Fruit fly (Drosophila melanogaster): ENCODE results near the gene RpL9.

The RpL9 gene

DNA sequence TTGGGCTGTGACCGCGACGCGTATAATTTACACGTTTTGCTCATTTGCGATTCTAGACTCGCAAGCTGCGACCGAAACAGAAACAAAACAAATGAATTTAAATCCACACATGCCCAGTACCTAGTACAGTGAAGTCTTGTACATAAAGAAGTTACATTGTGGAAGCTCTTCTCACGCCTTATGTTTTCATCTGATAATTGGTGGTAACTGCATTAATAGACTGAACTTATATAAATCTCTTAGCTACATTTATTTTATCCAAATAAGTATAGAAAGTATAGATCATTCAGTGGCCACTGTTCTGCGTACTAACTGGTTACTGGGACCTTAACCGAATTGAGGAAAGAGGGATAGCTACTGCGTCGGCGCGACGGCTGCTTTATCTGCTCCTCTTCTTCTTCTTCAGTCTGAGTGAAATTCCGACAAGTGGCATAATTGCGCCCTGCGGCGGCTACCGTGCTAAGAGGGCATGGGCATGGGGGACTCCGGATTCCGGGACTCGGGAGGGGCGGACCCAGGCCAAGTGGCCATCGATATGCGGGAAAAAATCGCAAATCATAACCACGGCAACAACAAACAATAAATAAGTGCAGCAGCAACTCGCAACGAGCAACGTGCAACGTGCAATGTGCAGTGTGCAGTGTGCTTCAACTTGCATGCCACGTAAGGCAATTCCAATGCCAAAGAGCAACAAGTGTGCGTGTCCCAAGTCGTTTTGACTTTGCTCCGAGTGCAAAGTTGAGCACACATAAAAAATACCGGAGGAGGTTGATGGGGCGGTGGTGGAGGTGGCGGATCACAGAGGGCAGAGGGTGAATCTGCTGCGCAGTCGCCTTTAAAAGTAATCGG lies 47.9 kb upstream of the RpL9 start:
- TF ChIP-seq sd (tag; optimal IDR thresholded peaks at IDR 0.05) (peak; percentile 1), klu (GFP tag; IDR thresholded peaks at IDR 0.05) (0 out of 2 replicates have a peak, but pooled peaks have one; percentile 17), maf-S (GFP tag; optimal IDR thresholded peaks at IDR 0.05) (no peak), h (optimal IDR thresholded peaks at IDR 0.05) (no peak), Med (GFP tag) (peak; percentile 56), CG7357 (GFP tag; IDR thresholded peaks at IDR 0.05) (0 out of 3 replicates have a peak, but pooled peaks have one; percentile 18), CG8478 (optimal IDR thresholded peaks at IDR 0.05) (no peak), CG11456 (GFP tag; IDR thresholded peaks at IDR 0.05) (0 out of 3 replicates have a peak, but pooled peaks have one; percentile 37), grau (tag; optimal IDR thresholded peaks at IDR 0.05) (peak; percentile 41), Ets65A (GFP tag) (peak; percentile 13), gsb-n (tag; optimal IDR thresholded peaks at IDR 0.05) (no peak), CG9932 (GFP tag; IDR thresholded peaks at IDR 0.05) (peak; percentile 44; the same call in 1 of the 2 replicates), nerfin-2 (GFP tag; IDR thresholded peaks at IDR 0.05; ENCODE audit: partially characterized antibody) (0 out of 2 replicates have a peak, but pooled peaks have one; percentile 10), NC2α (GFP tag; optimal IDR thresholded peaks at IDR 0.05) (no peak), ttk (GFP tag; IDR thresholded peaks at IDR 0.05) (no peak)

DNA sequence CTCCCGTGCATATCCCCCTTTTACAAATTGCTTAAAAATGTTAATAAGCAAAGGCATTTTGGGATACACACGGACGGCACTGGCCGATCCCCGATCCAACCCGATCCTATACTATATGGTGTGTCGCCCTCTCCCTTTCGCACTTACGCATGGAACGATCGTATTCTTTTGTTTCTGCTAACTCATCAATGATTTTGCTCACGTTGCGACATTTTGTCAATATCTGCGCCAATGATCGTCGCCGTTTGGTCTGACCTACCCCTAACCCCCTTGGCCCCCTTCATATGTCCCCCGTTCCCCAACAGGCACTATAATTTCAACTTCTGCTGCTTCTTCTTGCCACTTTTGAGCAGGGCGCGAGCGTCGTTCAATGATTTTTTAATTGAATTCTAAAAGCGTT lies 45.7 kb upstream of the RpL9 start:
- TF ChIP-seq CG14860 (GFP tag; IDR thresholded peaks at IDR 0.05; ENCODE audit: partially characterized antibody) (no peak), CG17385 (GFP tag; optimal IDR thresholded peaks at IDR 0.05) (peak; percentile 15), vvl (GFP tag; IDR thresholded peaks at IDR 0.05) (peak; percentile 59), Pdp1 (GFP tag; optimal IDR thresholded peaks at IDR 0.05) (no peak), CG8281 (tag; optimal IDR thresholded peaks at IDR 0.05) (peak; percentile 52), kni (GFP tag; optimal IDR thresholded peaks at IDR 0.05) (peak; percentile 29), chinmo (GFP tag; IDR thresholded peaks at IDR 0.05; ENCODE audit: partially characterized antibody) (0 out of 4 replicates have a peak, but pooled peaks have one; percentile 11), crol (GFP tag; IDR thresholded peaks at IDR 0.05) (peak; percentile 59)

DNA sequence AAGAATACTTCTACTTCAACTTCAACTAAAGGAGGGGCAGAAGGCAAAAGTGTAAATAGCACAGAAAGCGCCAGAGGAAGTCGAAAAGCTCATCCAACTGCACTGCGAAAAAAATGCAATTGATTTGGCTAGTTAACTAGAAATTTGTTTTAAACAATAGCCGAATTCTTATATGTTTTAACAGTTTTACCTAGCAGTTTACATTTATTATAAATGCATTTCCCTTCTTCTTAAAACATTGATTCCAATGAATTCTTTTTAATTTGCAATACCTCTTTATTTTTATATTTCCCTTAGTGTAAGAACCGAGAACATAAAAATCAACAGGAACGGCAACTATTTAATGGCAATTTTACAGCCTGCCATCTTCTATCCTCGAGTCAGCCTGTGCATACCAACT lies 44.3 kb upstream of the RpL9 start:
- no peak for TF ChIP-seq ham (GFP tag; IDR thresholded peaks at IDR 0.05)

DNA sequence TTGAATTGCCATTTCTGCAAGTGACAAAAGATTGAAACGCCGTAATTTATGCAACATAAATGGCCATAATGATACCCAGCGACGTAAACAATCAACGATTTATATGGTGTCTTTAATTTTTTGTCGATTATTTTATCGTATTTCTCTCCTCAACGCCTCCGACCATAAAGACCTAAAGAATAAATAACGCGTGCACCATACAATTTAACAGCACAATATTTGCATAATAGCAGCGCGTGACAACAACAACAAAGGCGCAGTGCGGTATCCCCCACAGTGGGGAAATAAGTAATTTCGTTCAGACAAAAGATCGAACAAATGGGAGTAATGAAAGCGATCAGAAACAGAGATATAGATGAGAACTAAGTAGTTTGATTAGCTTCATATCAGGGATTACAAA lies 42.1 kb upstream of the RpL9 start:
- TF ChIP-seq CG14050 (GFP tag; IDR thresholded peaks at IDR 0.05) (no peak), al (GFP tag; IDR thresholded peaks at IDR 0.05) (no peak), gcm2 (GFP tag; optimal IDR thresholded peaks at IDR 0.05) (no peak), vvl (GFP tag; IDR thresholded peaks at IDR 0.05) (0 out of 2 replicates have a peak, but pooled peaks have one; percentile 7), Neu2 (GFP tag; optimal IDR thresholded peaks at IDR 0.05; ENCODE audit: borderline replicate concordance) (no peak), CG4707 (GFP tag; optimal IDR thresholded peaks at IDR 0.05) (no peak), Mes4 (GFP tag; optimal IDR thresholded peaks at IDR 0.05) (no peak), CG4328 (GFP tag; optimal IDR thresholded peaks at IDR 0.05) (no peak), CG30403 (GFP tag; optimal IDR thresholded peaks at IDR 0.05) (no peak), CG15011 (GFP tag; optimal IDR thresholded peaks at IDR 0.05) (no peak), CG4360 (GFP tag; IDR thresholded peaks at IDR 0.05) (peak; percentile 37; the same call in 1 of the 2 replicates), CG17568 (GFP tag; optimal IDR thresholded peaks at IDR 0.05) (no peak), eve (GFP tag; optimal IDR thresholded peaks at IDR 0.05) (peak in 1 of 2 experiments; percentile 1), oc (tag; optimal IDR thresholded peaks at IDR 0.05) (no peak), dm (GFP tag; optimal IDR thresholded peaks at IDR 0.05) (no peak), Hr39 (optimal IDR thresholded peaks at IDR 0.05) (no peak), sc (optimal IDR thresholded peaks at IDR 0.05) (no peak), sc (GFP tag; optimal IDR thresholded peaks at IDR 0.05) (no peak), CG2129 (GFP tag; IDR thresholded peaks at IDR 0.05; ENCODE audit: partially characterized antibody) (no peak), CG11456 (GFP tag; IDR thresholded peaks at IDR 0.05) (no peak)

Data from whole organism, embryonic.